Worm (Caenorhabditis elegans) whole organism, early embryonic: ENCODE data around the gene F11G11.13.
"Not testable (repeated sequence)": the region's sequence is repeated elsewhere in the genome, so short reads cannot be mapped to it uniquely, and the experiment has no call there.

Experiments used
- B0310.2 ChIP-seq: sonication (generic microtip); optimal IDR thresholded peaks from 2 replicates; lab custom pipeline; 2016; ENCODE audit warnings: mild to moderate bottlenecking, missing genetic modification characterization, missing compliant biosample characterization
- F13C5.2 ChIP-seq: sonication (generic microtip); optimal IDR thresholded peaks from 2 replicates; lab custom pipeline; 2017; ENCODE audit warnings: mild to moderate bottlenecking, missing genetic modification characterization, inconsistent platforms, missing compliant biosample characterization
- aly-1 ChIP-seq: sonication (generic microtip); optimal IDR thresholded peaks from 2 replicates; lab custom pipeline; 2016; ENCODE audit warnings: missing genetic modification characterization, missing compliant biosample characterization
- ama-1 ChIP-seq: fragments of 150-350 bp; optimal IDR thresholded peaks from 2 replicates; lab custom pipeline; 2014
- ceh-13 ChIP-seq: fragments of 200-800 bp; sonication (Bioruptor generic); optimal IDR thresholded peaks from 2 replicates; lab custom pipeline; 2018; ENCODE audit warnings: mild to moderate bottlenecking, missing genetic modification characterization, missing compliant biosample characterization
- ceh-36 ChIP-seq: sonication (generic microtip); optimal IDR thresholded peaks from 2 replicates; lab custom pipeline; 2016; ENCODE audit warnings: missing genetic modification characterization, inconsistent platforms, missing compliant biosample characterization
- ets-7 ChIP-seq: sonication (generic microtip); optimal IDR thresholded peaks from 2 replicates; lab custom pipeline; 2016; ENCODE audit warnings: missing genotype, missing genetic modification characterization, missing compliant biosample characterization
- flt-1 ChIP-seq: fragments of 200-800 bp; sonication (Bioruptor generic); IDR thresholded peaks from 2 replicates; pipeline ENCODE4 v1.3.6; 2022; ENCODE audit warnings: missing genetic modification characterization, missing compliant biosample characterization
- hmbx-1 ChIP-seq: sonication (generic microtip); optimal IDR thresholded peaks from 2 replicates; lab custom pipeline; 2016; ENCODE audit warnings: mild to moderate bottlenecking, missing genetic modification characterization, missing compliant biosample characterization
- hmg-4 ChIP-seq: fragments of 200-800 bp; sonication (Bioruptor generic); optimal IDR thresholded peaks from 2 replicates; lab custom pipeline; 2018; ENCODE audit warnings: mild to moderate bottlenecking, missing genetic modification characterization, missing compliant biosample characterization
- hnd-1 ChIP-seq: sonication (generic microtip); optimal IDR thresholded peaks from 2 replicates; lab custom pipeline; 2016; ENCODE audit warnings: missing genetic modification characterization, missing compliant biosample characterization
- pes-1 ChIP-seq: fragments of 200-800 bp; sonication (Bioruptor generic); IDR thresholded peaks from 2 replicates; pipeline ENCODE4 v1.3.6; 2022; ENCODE audit warnings: missing genetic modification reagents, missing genetic modification characterization, missing compliant biosample characterization
- scrt-1 ChIP-seq: fragments of 200-800 bp; sonication (Bioruptor generic); IDR thresholded peaks from 2 replicates; pipeline ENCODE4 v1.3.6; 2022; ENCODE audit warnings: missing genetic modification characterization, missing compliant biosample characterization
- sea-1 ChIP-seq: fragments of 200-800 bp; sonication (Bioruptor generic); conservative IDR thresholded peaks from 2 replicates; pipeline ENCODE4 v1.3.6; 2022; ENCODE audit warnings: missing genetic modification characterization, missing compliant biosample characterization
- tbx-11 ChIP-seq: fragments of 200-800 bp; sonication (Bioruptor generic); IDR thresholded peaks from 2 replicates; pipeline ENCODE4 v1.3.6; 2022; ENCODE audit warnings: missing genetic modification characterization, missing compliant biosample characterization
- tbx-37 ChIP-seq: fragments of 200-800 bp; sonication (Bioruptor generic); conservative IDR thresholded peaks from 2 replicates; pipeline ENCODE4 v1.3.6; 2022; ENCODE audit warnings: missing genetic modification reagents, missing genetic modification characterization, missing compliant biosample characterization
- tra-4 ChIP-seq: sonication (generic microtip); optimal IDR thresholded peaks from 2 replicates; lab custom pipeline; 2017; ENCODE audit warnings: missing genetic modification characterization, missing compliant biosample characterization

Gene F11G11.13

DNA sequence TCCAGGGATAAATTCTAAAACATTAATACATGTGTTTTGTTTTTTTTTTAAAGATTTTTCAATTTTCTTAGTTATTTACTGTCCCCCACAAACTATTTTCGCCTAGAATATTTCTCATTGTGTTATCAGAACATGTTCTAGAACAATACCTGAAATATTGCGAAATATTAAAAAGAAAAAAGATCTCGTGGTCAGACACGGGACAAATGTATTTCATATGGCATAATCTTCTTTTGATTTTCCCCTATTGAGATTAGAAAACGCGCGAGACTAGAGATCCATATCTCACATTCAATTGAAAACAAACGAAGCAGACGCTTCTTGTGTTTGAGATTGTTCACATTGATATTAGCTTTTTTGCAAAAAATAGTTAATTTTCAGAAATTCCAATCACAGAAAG, 19.9 kb downstream of the F11G11.13 start:
- TF ChIP-seq pes-1 (GFP tag; lab: Robert Waterston, UW) (no peak), F13C5.2 (tag; lab: Kevin White, UChicago) (no peak), ama-1 (lab: Kevin White, UChicago) (no peak), hmg-4 (GFP tag; lab: Kevin White, UChicago) (no peak), scrt-1 (GFP tag; lab: Robert Waterston, UW) (no peak), tra-4 (tag; lab: Kevin White, UChicago) (no peak), hmbx-1 (no peak), aly-1 (tag; lab: Kevin White, UChicago) (no peak), tbx-11 (GFP tag; lab: Robert Waterston, UW) (no peak), tbx-37 (GFP tag; lab: Robert Waterston, UW) (no peak), B0310.2 (no peak), sea-1 (GFP tag; lab: Robert Waterston, UW) (no peak), hnd-1 (tag; lab: Kevin White, UChicago) (no peak), flt-1 (GFP tag; lab: Robert Waterston, UW) (no peak)

DNA sequence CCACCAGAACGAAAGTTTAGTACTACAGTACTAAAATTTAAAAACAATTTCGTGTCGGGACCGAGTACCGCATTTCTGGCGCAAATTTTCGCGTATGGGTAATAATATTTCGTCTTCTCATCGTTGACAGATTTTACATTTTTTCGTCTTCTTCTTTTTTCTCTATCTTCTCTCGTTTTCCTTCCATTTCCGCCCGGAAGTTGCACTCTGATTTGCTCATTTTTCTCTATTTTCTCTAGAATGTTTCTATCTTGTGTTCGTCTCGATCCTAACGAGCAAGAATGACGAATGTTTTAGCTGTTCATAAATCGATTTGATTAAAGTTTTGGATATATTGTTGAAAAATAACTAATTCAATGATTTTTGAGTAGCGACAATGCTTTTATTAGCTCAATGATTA, 20.5 kb downstream of the F11G11.13 start:
- TF ChIP-seq tbx-37 (GFP tag; lab: Robert Waterston, UW) (no peak), hnd-1 (tag; lab: Kevin White, UChicago) (no peak)

DNA sequence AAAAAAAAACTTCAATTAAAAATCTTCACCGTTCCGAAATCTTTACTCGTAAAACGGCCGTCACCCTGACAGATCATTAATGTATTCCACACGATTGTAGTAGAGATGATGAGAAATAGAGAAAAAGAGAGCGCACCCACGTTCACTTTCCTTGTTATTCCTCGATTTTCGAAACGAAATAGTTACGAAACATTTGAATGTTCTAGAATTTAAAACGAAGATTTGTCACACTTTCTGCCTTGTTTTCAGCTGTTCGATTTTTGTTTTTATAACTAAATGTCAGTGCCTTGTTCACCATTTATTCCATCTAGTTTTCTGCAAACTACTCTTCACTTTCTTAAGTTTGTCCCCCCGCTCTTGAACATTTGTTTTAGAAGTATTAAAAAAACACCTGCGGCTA, 21.2 kb downstream of the F11G11.13 start:
- TF ChIP-seq hnd-1 (tag; lab: Kevin White, UChicago), result no peak
- TF ChIP-seq scrt-1 (GFP tag; lab: Robert Waterston, UW), result no peak
- no peak for TF ChIP-seq ceh-36 (tag; lab: Kevin White, UChicago)
- no peak for TF ChIP-seq hmg-4 (GFP tag; lab: Kevin White, UChicago)
- no peak for TF ChIP-seq pes-1 (GFP tag; lab: Robert Waterston, UW)
- TF ChIP-seq ets-7 (tag; lab: Kevin White, UChicago), result no peak
- TF ChIP-seq ceh-13, result no peak

DNA sequence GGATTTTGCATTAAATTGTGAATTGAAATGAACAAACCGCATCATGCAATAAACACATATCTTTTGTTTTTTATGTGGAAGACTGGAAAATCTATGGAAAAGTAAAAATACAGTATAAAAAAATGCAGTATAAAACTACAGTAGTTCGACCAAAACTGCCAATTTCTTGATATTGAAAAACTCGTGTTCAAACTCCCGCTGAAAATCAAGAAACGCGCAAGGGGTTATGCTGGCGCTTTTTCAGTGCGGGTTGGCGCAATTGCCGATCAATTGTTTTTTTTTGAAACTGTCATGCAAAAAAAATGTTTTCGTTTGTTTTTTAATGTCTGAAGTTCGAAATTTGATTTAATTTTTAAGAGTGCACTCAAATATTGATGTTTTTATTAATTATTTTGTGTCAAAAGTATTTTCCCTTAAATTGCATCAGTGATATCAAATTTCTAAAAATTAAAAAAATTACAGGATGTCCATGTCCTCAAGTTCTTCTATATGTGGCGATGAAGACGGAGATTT, 24.3 kb downstream of the F11G11.13 start, which contains the start of gene dnj-9:
Gene dnj-9 (plus strand): TSS at position 463 of the 513 bp plus-strand sequence.
- TF ChIP-seq tbx-11 (GFP tag; lab: Robert Waterston, UW), result no peak
- no peak for TF ChIP-seq ets-7 (tag; lab: Kevin White, UChicago)
- 0 out of 2 replicates have a peak, but pooled peaks have one; percentile 31 for TF ChIP-seq tbx-37 (GFP tag; lab: Robert Waterston, UW)
- TF ChIP-seq hnd-1 (tag; lab: Kevin White, UChicago), result peak; percentile 32
- TF ChIP-seq flt-1 (GFP tag; lab: Robert Waterston, UW), result peak; percentile 62; the same call in 1 of the 2 replicates
- TF ChIP-seq sea-1 (GFP tag; lab: Robert Waterston, UW), result no peak
- TF ChIP-seq scrt-1 (GFP tag; lab: Robert Waterston, UW), result peak; percentile 59; the same call in 1 of the 2 replicates
- peak; percentile 68 for TF ChIP-seq F13C5.2 (tag; lab: Kevin White, UChicago)
- TF ChIP-seq hmbx-1, result peak; percentile 29
- peak; percentile 48; the same call in 1 of the 2 replicates for TF ChIP-seq pes-1 (GFP tag; lab: Robert Waterston, UW)
- TF ChIP-seq ceh-36 (tag; lab: Kevin White, UChicago), result peak; percentile 30

DNA sequence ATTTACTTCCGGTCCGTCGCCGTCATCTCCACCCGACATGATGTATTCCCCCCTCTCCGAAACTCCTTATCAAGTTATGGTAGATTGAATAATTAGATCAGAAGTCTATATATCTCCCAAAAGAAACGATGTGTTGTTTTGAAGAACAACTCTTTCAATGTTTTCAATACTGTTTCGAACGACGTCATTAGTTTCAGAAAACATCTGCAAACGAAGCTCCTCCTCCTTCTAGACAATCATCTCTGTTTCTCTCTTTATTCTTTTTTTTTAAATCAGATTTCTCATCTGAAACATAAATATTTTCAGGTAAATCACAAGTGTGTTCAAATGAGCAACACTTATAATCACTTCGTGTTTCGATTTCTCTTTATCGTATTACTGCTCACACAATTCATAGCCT, 26.1 kb downstream of the F11G11.13 start, which contains the start of gene T23B7.3:
Gene T23B7.3 (plus strand): TSS at position 301 of the 400 bp plus-strand sequence.
- TF ChIP-seq tbx-11 (GFP tag; lab: Robert Waterston, UW), result no peak
- TF ChIP-seq F13C5.2 (tag; lab: Kevin White, UChicago), result no peak
- no peak for TF ChIP-seq B0310.2
- TF ChIP-seq hmg-4 (GFP tag; lab: Kevin White, UChicago), result no peak
- TF ChIP-seq ama-1 (lab: Kevin White, UChicago), result no peak
- no peak for TF ChIP-seq tra-4 (tag; lab: Kevin White, UChicago)

DNA sequence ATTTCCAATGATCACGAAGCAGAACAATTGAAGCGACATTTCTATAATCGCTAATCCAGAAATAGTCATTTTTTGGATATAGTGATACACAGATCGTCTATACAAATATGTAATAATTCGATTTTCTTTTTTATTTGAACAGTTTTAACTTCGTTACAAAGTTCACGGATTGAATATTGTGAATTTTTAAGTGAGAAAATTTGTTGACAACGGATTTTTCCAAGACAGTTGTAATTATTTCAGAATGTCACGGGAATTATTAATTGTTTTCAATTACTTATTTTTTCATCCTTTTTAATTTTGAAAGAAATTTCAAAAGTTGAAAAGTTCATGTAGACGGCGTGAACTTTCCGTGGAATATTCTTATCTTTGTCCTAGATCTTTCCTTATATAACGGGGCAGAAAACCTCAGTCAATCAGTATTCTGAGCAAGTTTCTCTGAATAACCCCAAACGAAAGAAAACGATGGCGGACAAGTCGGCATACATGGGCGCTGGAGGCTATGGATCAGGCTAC, 33.8 kb downstream of the F11G11.13 start, which contains the start of the genes T23B7.2 and nspd-4:
Gene T23B7.2 (minus strand): TSS at position 101 of the 516 bp plus-strand sequence.
Gene nspd-4 (plus strand): TSS at position 466 of the 516 bp plus-strand sequence.
- TF ChIP-seq ama-1 (lab: Kevin White, UChicago); scrt-1 (GFP tag; lab: Robert Waterston, UW); ceh-36 (tag; lab: Kevin White, UChicago): not testable (repeated sequence)

DNA sequence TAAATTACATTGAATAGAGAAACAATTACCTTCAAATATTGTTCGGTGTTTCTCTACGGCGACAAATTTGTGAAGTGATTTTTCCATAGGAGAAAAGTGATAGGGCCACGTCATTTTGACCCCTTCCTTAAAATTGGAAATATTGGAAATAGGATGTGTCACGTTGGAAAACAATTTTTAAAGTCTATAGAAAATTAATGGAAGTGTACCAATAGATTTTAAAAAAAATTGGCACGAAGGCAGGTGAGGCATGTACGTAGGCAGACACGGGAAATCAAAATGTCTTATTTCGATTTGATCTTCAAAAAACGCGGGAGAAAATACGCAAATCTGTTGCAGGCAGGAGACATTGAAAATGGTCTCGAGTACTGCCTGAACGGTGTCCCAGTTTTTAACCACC, 38.3 kb downstream of the F11G11.13 start, which contains the start of gene C33F10.12:
Gene C33F10.12 (minus strand): TSS at position 101 of the 400 bp plus-strand sequence.
- TF ChIP-seq tbx-37 (GFP tag; lab: Robert Waterston, UW), result no peak

DNA sequence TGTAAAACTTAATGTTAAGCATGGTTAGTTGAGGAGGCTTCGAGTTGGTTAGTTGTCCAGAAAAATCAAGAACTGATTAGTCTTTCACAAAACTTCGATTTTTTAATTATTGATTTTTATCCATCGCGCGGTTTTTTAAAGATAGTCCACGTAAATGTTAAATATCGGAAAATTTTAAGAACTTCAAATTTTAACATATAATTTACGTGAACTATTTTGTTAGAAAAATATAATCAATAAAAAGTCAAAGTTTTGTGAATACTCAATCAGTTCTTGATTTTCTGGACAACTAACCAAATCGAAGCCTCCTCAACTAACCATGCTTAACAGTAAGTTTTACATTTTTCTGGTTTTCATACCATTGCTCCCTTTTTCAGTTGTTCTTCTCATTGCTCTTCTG, 41.2 kb downstream of the F11G11.13 start, which contains the start of the genes C33F10.11 and C33F10.1:
Gene C33F10.11 (minus strand): TSS at position 101 of the 400 bp plus-strand sequence.
Gene C33F10.1 (plus strand): TSS at position 263 of the 400 bp plus-strand sequence.
- TF ChIP-seq hmg-4 (GFP tag; lab: Kevin White, UChicago), result no peak
- TF ChIP-seq aly-1 (tag; lab: Kevin White, UChicago), result no peak
